Worm (Caenorhabditis elegans) whole organism, L1 larva: Measurements from ENCODE around the gene mboa-7.

Source experiments
- C16A3.4 ChIP-seq: fragments of 150-350 bp; optimal IDR thresholded peaks from 2 replicates; lab custom pipeline; 2014; ENCODE audit warnings: missing biosample characterization, missing genetic modification characterization
- ceh-63 ChIP-seq: fragments of 200-800 bp; sonication (Bioruptor generic); optimal IDR thresholded peaks from 2 replicates; lab custom pipeline; 2018; ENCODE audit warnings: mild to moderate bottlenecking, missing genetic modification characterization, missing compliant biosample characterization
- ces-1 ChIP-seq: fragments of 150-350 bp; optimal IDR thresholded peaks from 2 replicates; lab custom pipeline; 2014; ENCODE audit warnings: missing biosample characterization, missing genetic modification reagents, missing genetic modification characterization
- dsc-1 ChIP-seq: sonication (generic microtip); optimal IDR thresholded peaks from 2 replicates; lab custom pipeline; 2016; ENCODE audit warnings: mild to moderate bottlenecking, missing genetic modification characterization, missing compliant biosample characterization
- efl-1 ChIP-seq, 4 experiments: fragments of 150-350 bp; optimal IDR thresholded peaks in 3 of 4; peaks in 1 of 4; 1 replicate in 1 of 4; 2 replicates in 3 of 4; lab custom pipeline; 2014; ENCODE audit warnings: missing biosample characterization in 2 of 4, missing genetic modification characterization in 2 of 4, missing genetic modification reagents in 2 of 4
- egl-13 ChIP-seq: sonication (generic microtip); optimal IDR thresholded peaks from 2 replicates; lab custom pipeline; 2016; ENCODE audit warnings: missing genotype, missing genetic modification reagents, missing genetic modification characterization, missing compliant biosample characterization
- egl-27 ChIP-seq, 2 experiments: fragments of 150-350 bp in 1 of 2; sonication (generic microtip); optimal IDR thresholded peaks; 3 replicates each; lab custom pipeline; 2017 to 2018; ENCODE audit warnings: missing biosample characterization in 2 of 2, missing genetic modification characterization in 2 of 2, missing genetic modification reagents in 2 of 2
- grh-1 ChIP-seq: fragments of 200-800 bp; sonication (Bioruptor generic); IDR thresholded peaks from 2 replicates; pipeline ENCODE4 v1.3.6; 2022; ENCODE audit warnings: missing genetic modification reagents, missing genetic modification characterization, missing compliant biosample characterization
- hpl-2 ChIP-seq: fragments of 150-350 bp; optimal IDR thresholded peaks from 2 replicates; lab custom pipeline; 2014; ENCODE audit warnings: missing biosample characterization, missing genetic modification reagents, missing genetic modification characterization
- jun-1 ChIP-seq: fragments of 150-350 bp; optimal IDR thresholded peaks from 2 replicates; lab custom pipeline; 2014; ENCODE audit warnings: missing biosample characterization, missing genetic modification reagents, missing genetic modification characterization
- lin-14 ChIP-seq: fragments of 200-800 bp; sonication (Bioruptor generic); optimal IDR thresholded peaks from 2 replicates; lab custom pipeline; 2018; ENCODE audit warnings: mild to moderate bottlenecking, missing genetic modification characterization, moderate library complexity, missing compliant biosample characterization
- lsy-2 ChIP-seq, 2 experiments: fragments of 150-350 bp; optimal IDR thresholded peaks; 2 replicates each; lab custom pipeline; 2014; ENCODE audit warnings: missing biosample characterization in 2 of 2, missing genetic modification characterization in 2 of 2
- nhr-237 ChIP-seq: fragments of 150-350 bp; optimal IDR thresholded peaks from 2 replicates; lab custom pipeline; 2014; ENCODE audit warnings: missing biosample characterization, missing genetic modification characterization
- nhr-85 ChIP-seq: sonication (generic microtip); peaks from one replicate; lab custom pipeline; 2016; ENCODE audit warnings: missing genetic modification characterization, inconsistent platforms, missing compliant biosample characterization
- pqm-1 ChIP-seq: sonication (generic microtip); optimal IDR thresholded peaks from 3 replicates; lab custom pipeline; 2017; ENCODE audit warnings: missing biosample characterization, missing genetic modification characterization
- sox-4 ChIP-seq: sonication (generic microtip); optimal IDR thresholded peaks from 2 replicates; lab custom pipeline; 2016; ENCODE audit warnings: missing genetic modification characterization, missing compliant biosample characterization
- sptf-1 ChIP-seq: fragments of 150-350 bp; optimal IDR thresholded peaks from 2 replicates; lab custom pipeline; 2014; ENCODE audit warnings: missing biosample characterization, missing genetic modification characterization
- tlp-1 ChIP-seq: fragments of 150-350 bp; optimal IDR thresholded peaks from 2 replicates; lab custom pipeline; 2014; ENCODE audit warnings: missing biosample characterization, missing genetic modification characterization
- unc-30 ChIP-seq: sonication (generic microtip); optimal IDR thresholded peaks from 2 replicates; lab custom pipeline; 2017; ENCODE audit warnings: missing biosample characterization, missing genetic modification characterization
- unc-62 ChIP-seq: fragments of 150-350 bp; optimal IDR thresholded peaks from 2 replicates; lab custom pipeline; 2014; ENCODE audit warnings: missing biosample characterization, missing genetic modification reagents, missing genetic modification characterization
- unc-98 ChIP-seq: fragments of 200-800 bp; sonication (Bioruptor generic); IDR thresholded peaks from 2 replicates; pipeline ENCODE4 v1.3.6; 2022; ENCODE audit warnings: missing genetic modification characterization, missing compliant biosample characterization
- xbp-1 ChIP-seq: sonication (generic microtip); optimal IDR thresholded peaks from 2 replicates; lab custom pipeline; 2016; ENCODE audit warnings: missing genetic modification characterization, missing compliant biosample characterization
- zag-1 ChIP-seq: fragments of 150-350 bp; optimal IDR thresholded peaks from 2 replicates; lab custom pipeline; 2014; ENCODE audit warnings: missing biosample characterization, missing genetic modification characterization

The mboa-7 gene

ce11 chrX:10479108-10479738 is 45.1 kb downstream of the mboa-7 start:
- TF ChIP-seq zag-1 (tag; lab: Kevin White, UChicago) (no peak), pqm-1 (peak; percentile 36), nhr-85 (tag; lab: Kevin White, UChicago) (no peak), ceh-63 (GFP tag; lab: Kevin White, UChicago) (no peak), unc-62 (GFP tag; lab: Kevin White, UChicago) (no peak), efl-1 (optimal IDR thresholded peaks at IDR 0.05; lab: Kevin White, UChicago) (no peak), efl-1 (GFP tag; optimal IDR thresholded peaks at IDR 0.05 in 1 of 2; lab: Kevin White, UChicago) (peak in 1 of 2 experiments; percentile 2), C16A3.4 (tag; lab: Kevin White, UChicago) (no peak), grh-1 (GFP tag; lab: Robert Waterston, UW) (no peak)

ce11 chrX:10477172-10477985 is 47.0 kb downstream of the mboa-7 start:
- TF ChIP-seq hpl-2 (GFP tag; lab: Kevin White, UChicago), result no peak
- TF ChIP-seq lin-14 (GFP tag; lab: Kevin White, UChicago), result peak; percentile 9
- TF ChIP-seq jun-1, result peak; percentile 11

- TF ChIP-seq egl-13 (tag; lab: Kevin White, UChicago) (no peak), C16A3.4 (tag; lab: Kevin White, UChicago) (no peak), egl-27 (tag; optimal IDR thresholded peaks at IDR 0.05; lab: Kevin White, UChicago) (no peak), unc-98 (GFP tag; lab: Robert Waterston, UW) (no peak), ces-1 (no peak), unc-30 (tag; lab: Kevin White, UChicago) (no peak), dsc-1 (tag; lab: Kevin White, UChicago) (no peak), zag-1 (tag; lab: Kevin White, UChicago) (no peak), xbp-1 (tag; lab: Kevin White, UChicago) (no peak), tlp-1 (tag; lab: Kevin White, UChicago) (no peak), nhr-237 (no peak), lin-14 (GFP tag; lab: Kevin White, UChicago) (no peak)
Observed at ce11 chrX:10476573-10476972, 47.8 kb downstream of the mboa-7 start, which contains the start of gene C39B10.7. TSS of gene C39B10.7 (plus strand) at chrX:10476873.

ce11 chrX:10474998-10475577 is 49.3 kb downstream of the mboa-7 start, which contains the start of gene elt-4:
TSS of gene elt-4 (plus strand) at chrX:10475527.
- TF ChIP-seq lsy-2 (tag; optimal IDR thresholded peaks at IDR 0.05; lab: Kevin White, UChicago) (no peak), sptf-1 (tag; lab: Kevin White, UChicago) (no peak), sox-4 (tag; lab: Kevin White, UChicago) (no peak)
- TF ChIP-seq, all 84 proteins: peak for 0
